Worm (Caenorhabditis elegans) whole organism, L3 larva: Measurements from ENCODE around the gene C14C6.3.

Experiments used
- aly-2 ChIP-seq: fragments of 150-350 bp; optimal IDR thresholded peaks from 2 replicates; lab custom pipeline; 2014; ENCODE audit warnings: missing biosample characterization, missing genetic modification characterization
- ama-1 ChIP-seq: fragments of 150-350 bp; optimal IDR thresholded peaks from 2 replicates; lab custom pipeline; 2018
- ceh-82 ChIP-seq: fragments of 150-350 bp; optimal IDR thresholded peaks from 2 replicates; lab custom pipeline; 2014; ENCODE audit warnings: missing biosample characterization, missing genetic modification characterization
- elt-1 ChIP-seq: fragments of 150-350 bp; optimal IDR thresholded peaks from 2 replicates; lab custom pipeline; 2014; ENCODE audit warnings: missing biosample characterization, missing genetic modification characterization
- elt-3 ChIP-seq, 3 experiments: fragments of 150-350 bp in 1 of 3; sonication (generic microtip) in 2 of 3; optimal IDR thresholded peaks; 2 replicates in 2 of 3; 4 replicates in 1 of 3; lab custom pipeline; 2014 to 2017; ENCODE audit warnings: missing biosample characterization in 3 of 3, missing genetic modification characterization in 3 of 3
- fos-1 ChIP-seq: fragments of 150-350 bp; optimal IDR thresholded peaks from 2 replicates; lab custom pipeline; 2014; ENCODE audit warnings: missing biosample characterization, missing genetic modification characterization
- nfya-1 ChIP-seq: sonication (generic microtip); optimal IDR thresholded peaks from 2 replicates; lab custom pipeline; 2017; ENCODE audit warnings: missing genetic modification characterization, mild to moderate bottlenecking, missing compliant biosample characterization, antibody characterized with exemption, moderate library complexity; ENCODE audit not compliant: insufficient read depth
- nhr-11 ChIP-seq: fragments of 150-350 bp; optimal IDR thresholded peaks from 2 replicates; lab custom pipeline; 2014; ENCODE audit warnings: missing biosample characterization, missing genetic modification characterization
- nhr-28 ChIP-seq: fragments of 150-350 bp; optimal IDR thresholded peaks from 2 replicates; lab custom pipeline; 2014; ENCODE audit warnings: missing biosample characterization, missing genetic modification characterization
- nhr-76 ChIP-seq: fragments of 150-350 bp; sonication (generic microtip); optimal IDR thresholded peaks from 5 replicates; lab custom pipeline; 2014; ENCODE audit warnings: missing biosample characterization, missing genetic modification characterization
- skn-1 ChIP-seq: fragments of 150-350 bp; optimal IDR thresholded peaks from 2 replicates; lab custom pipeline; 2014; ENCODE audit warnings: missing biosample characterization, missing genetic modification characterization
- snpc-4 ChIP-seq: fragments of 150-350 bp; optimal IDR thresholded peaks from 2 replicates; lab custom pipeline; 2014; ENCODE audit warnings: missing biosample characterization, missing genetic modification characterization
- unc-62 ChIP-seq: fragments of 150-350 bp; sonication (generic microtip); optimal IDR thresholded peaks from 4 replicates; lab custom pipeline; 2014; ENCODE audit warnings: missing biosample characterization, missing genetic modification reagents, missing genetic modification characterization
- zag-1 ChIP-seq: fragments of 150-350 bp; optimal IDR thresholded peaks from 2 replicates; lab custom pipeline; 2014; ENCODE audit warnings: missing biosample characterization, missing genetic modification characterization

- TF ChIP-seq ama-1 (lab: Kevin White, UChicago) (no peak), snpc-4 (tag; lab: Kevin White, UChicago) (no peak), elt-1 (tag; lab: Kevin White, UChicago) (no peak), unc-62 (no peak), nhr-11 (no peak), elt-3 (tag; optimal IDR thresholded peaks at IDR 0.05; lab: Kevin White, UChicago) (no peak), skn-1 (tag; lab: Kevin White, UChicago) (no peak), nhr-28 (tag; lab: Kevin White, UChicago) (no peak), aly-2 (no peak), fos-1 (tag; lab: Kevin White, UChicago) (no peak), zag-1 (tag; lab: Kevin White, UChicago) (no peak), nfya-1 (tag; lab: Kevin White, UChicago) (no peak), ceh-82 (tag; lab: Kevin White, UChicago) (no peak), nhr-76 (tag; lab: Kevin White, UChicago) (no peak)
Observed at ce11 chrV:585472-585871, 42.2 kb downstream of the C14C6.3 start, which contains the start of gene K06H6.2.
